Worm (Caenorhabditis elegans): ENCODE results near the gene his-17.

Gene his-17

ce11 chrV:8897942-8898419 lies at the start of gene his-17, which contains the start of gene his-18:
Gene his-17 (minus strand): TSS chrV:8897992.
Gene his-18 (plus strand): TSS chrV:8898228.
- peak; percentile 92 for TF ChIP-seq flt-1 (GFP tag; IDR thresholded peaks at IDR 0.05)

ce11 chrV:8947499-8947898 lies 49.7 kb upstream of the his-17 start, which contains the start of gene gck-1:
Gene gck-1 (plus strand): TSS chrV:8947799.
- TF ChIP-seq ztf-29 (GFP tag; IDR thresholded peaks at IDR 0.05) = no peak
- no peak for TF ChIP-seq T22C8.4 (GFP tag; IDR thresholded peaks at IDR 0.05)

ce11 chrV:8946142-8946541 lies 48.4 kb upstream of the his-17 start:
- TF ChIP-seq ref-1 (GFP tag; conservative IDR thresholded peaks at IDR 0.05) (no peak), med-1 (GFP tag; optimal IDR thresholded peaks at IDR 0.05; ENCODE audit: insufficient read depth) (no peak), klf-2 (GFP tag; conservative IDR thresholded peaks at IDR 0.05) (no peak), flt-1 (GFP tag; IDR thresholded peaks at IDR 0.05) (no peak)

ce11 chrV:8944481-8944880 lies 46.7 kb upstream of the his-17 start:
- TF ChIP-seq tab-1 (GFP tag; IDR thresholded peaks at IDR 0.05) = no peak
- no peak for TF ChIP-seq ztf-23 (GFP tag; IDR thresholded peaks at IDR 0.05)
- no peak for TF ChIP-seq klf-2 (GFP tag; conservative IDR thresholded peaks at IDR 0.05)
- no peak for TF ChIP-seq T22C8.4 (GFP tag; IDR thresholded peaks at IDR 0.05)
- TF ChIP-seq ref-1 (GFP tag; conservative IDR thresholded peaks at IDR 0.05) = no peak
- TF ChIP-seq cog-1 (tag; optimal IDR thresholded peaks at IDR 0.05) = no peak
- no peak for TF ChIP-seq ztf-29 (GFP tag; IDR thresholded peaks at IDR 0.05)
- no peak for TF ChIP-seq flt-1 (GFP tag; IDR thresholded peaks at IDR 0.05)

ce11 chrV:8943963-8944362 lies 46.2 kb upstream of the his-17 start, which contains the start of gene T19A5.3:
Gene T19A5.3 (minus strand): TSS chrV:8944063.
- TF ChIP-seq T22C8.4 (GFP tag; IDR thresholded peaks at IDR 0.05) (no peak), klf-2 (GFP tag; conservative IDR thresholded peaks at IDR 0.05) (no peak), ztf-29 (GFP tag; IDR thresholded peaks at IDR 0.05) (no peak), med-1 (GFP tag; optimal IDR thresholded peaks at IDR 0.05; ENCODE audit: insufficient read depth) (no peak), cog-1 (tag; optimal IDR thresholded peaks at IDR 0.05) (no peak), ztf-23 (GFP tag; IDR thresholded peaks at IDR 0.05) (no peak), ref-1 (GFP tag; conservative IDR thresholded peaks at IDR 0.05) (no peak), tab-1 (GFP tag; IDR thresholded peaks at IDR 0.05) (no peak), flt-1 (GFP tag; IDR thresholded peaks at IDR 0.05) (no peak)

- no peak for TF ChIP-seq T22C8.4 (GFP tag; IDR thresholded peaks at IDR 0.05)
Observed at ce11 chrV:8942437-8942978, 44.7 kb upstream of the his-17 start.

- TF ChIP-seq med-1 (GFP tag; optimal IDR thresholded peaks at IDR 0.05; ENCODE audit: insufficient read depth) (no peak), flt-1 (GFP tag; IDR thresholded peaks at IDR 0.05) (no peak), klf-2 (GFP tag; conservative IDR thresholded peaks at IDR 0.05) (no peak), cog-1 (tag; optimal IDR thresholded peaks at IDR 0.05) (no peak), ztf-29 (GFP tag; IDR thresholded peaks at IDR 0.05) (no peak), ztf-23 (GFP tag; IDR thresholded peaks at IDR 0.05) (no peak), tab-1 (GFP tag; IDR thresholded peaks at IDR 0.05) (no peak), T22C8.4 (GFP tag; IDR thresholded peaks at IDR 0.05) (no peak), ref-1 (GFP tag; conservative IDR thresholded peaks at IDR 0.05) (no peak)
Observed at ce11 chrV:8940419-8940818, 42.6 kb upstream of the his-17 start.

ce11 chrV:8939424-8940065 lies 41.8 kb upstream of the his-17 start:
- TF ChIP-seq tab-1 (GFP tag; IDR thresholded peaks at IDR 0.05) = no peak
- no peak for TF ChIP-seq ztf-23 (GFP tag; IDR thresholded peaks at IDR 0.05)
- TF ChIP-seq ref-1 (GFP tag; conservative IDR thresholded peaks at IDR 0.05) = no peak
- no peak for TF ChIP-seq cog-1 (tag; optimal IDR thresholded peaks at IDR 0.05)
- TF ChIP-seq flt-1 (GFP tag; IDR thresholded peaks at IDR 0.05) = no peak
- TF ChIP-seq med-1 (GFP tag; optimal IDR thresholded peaks at IDR 0.05; ENCODE audit: insufficient read depth) = no peak
- TF ChIP-seq T22C8.4 (GFP tag; IDR thresholded peaks at IDR 0.05) = no peak
- no peak for TF ChIP-seq klf-2 (GFP tag; conservative IDR thresholded peaks at IDR 0.05)
- no peak for TF ChIP-seq ztf-29 (GFP tag; IDR thresholded peaks at IDR 0.05)

ce11 chrV:8938943-8939342 lies 41.2 kb upstream of the his-17 start:
- TF ChIP-seq ref-1 (GFP tag; conservative IDR thresholded peaks at IDR 0.05) (no peak), med-1 (GFP tag; optimal IDR thresholded peaks at IDR 0.05; ENCODE audit: insufficient read depth) (no peak), klf-2 (GFP tag; conservative IDR thresholded peaks at IDR 0.05) (no peak), cog-1 (tag; optimal IDR thresholded peaks at IDR 0.05) (no peak), tab-1 (GFP tag; IDR thresholded peaks at IDR 0.05) (no peak), ztf-29 (GFP tag; IDR thresholded peaks at IDR 0.05) (no peak), ztf-23 (GFP tag; IDR thresholded peaks at IDR 0.05) (no peak), T22C8.4 (GFP tag; IDR thresholded peaks at IDR 0.05) (no peak), flt-1 (GFP tag; IDR thresholded peaks at IDR 0.05) (no peak)

ce11 chrV:8938445-8938844 lies 40.7 kb upstream of the his-17 start:
- no peak for TF ChIP-seq tab-1 (GFP tag; IDR thresholded peaks at IDR 0.05)
- no peak for TF ChIP-seq flt-1 (GFP tag; IDR thresholded peaks at IDR 0.05)
- TF ChIP-seq ztf-23 (GFP tag; IDR thresholded peaks at IDR 0.05) = no peak
- no peak for TF ChIP-seq ref-1 (GFP tag; conservative IDR thresholded peaks at IDR 0.05)

Data from whole organism, midembryonic.